Fruit fly (Drosophila melanogaster) whole organism, embryonic: ENCODE results near the gene GILT3.

Experiments
- BEAF-32 ChIP-seq: fragments of 200-800 bp; sonication (Bioruptor generic); optimal IDR thresholded peaks from 3 replicates; lab custom pipeline; 2017; ENCODE audit warnings: missing biosample characterization, missing genetic modification characterization, mild to moderate bottlenecking, moderate library complexity, missing genetic modification reagents
- CG12071 ChIP-seq: fragments of 200-800 bp; sonication (Bioruptor generic); optimal IDR thresholded peaks from 3 replicates; lab custom pipeline; 2018; ENCODE audit warnings: missing biosample characterization, mild to moderate bottlenecking, missing genetic modification characterization
- CG12744 ChIP-seq: fragments of 200-800 bp; sonication (Bioruptor generic); optimal IDR thresholded peaks from 2 replicates; lab custom pipeline; 2016; ENCODE audit warnings: missing biosample characterization, missing genetic modification characterization
- CG13894 ChIP-seq: fragments of 200-800 bp; sonication (Bioruptor generic); optimal IDR thresholded peaks from 3 replicates; lab custom pipeline; 2018; ENCODE audit warnings: missing biosample characterization, mild to moderate bottlenecking, missing genetic modification characterization, moderate library complexity
- CG14014 ChIP-seq: fragments of 200-800 bp; sonication (Bioruptor generic); IDR thresholded peaks from 2 replicates; pipeline ENCODE4 v1.3.6; 2022; ENCODE audit warnings: missing biosample characterization, missing genetic modification characterization
- CG15011 ChIP-seq: fragments of 200-800 bp; sonication (Bioruptor generic); optimal IDR thresholded peaks from 3 replicates; lab custom pipeline; 2018; ENCODE audit warnings: missing biosample characterization, mild to moderate bottlenecking, missing genetic modification characterization
- CG17568 ChIP-seq: fragments of 200-800 bp; sonication (Bioruptor generic); optimal IDR thresholded peaks from 2 replicates; lab custom pipeline; 2018; ENCODE audit warnings: missing biosample characterization, mild to moderate bottlenecking, missing genetic modification characterization, moderate library complexity
- CG18011 ChIP-seq: fragments of 200-800 bp; sonication (Bioruptor generic); optimal IDR thresholded peaks from 2 replicates; lab custom pipeline; 2017; ENCODE audit warnings: missing biosample characterization, missing genetic modification characterization, mild to moderate bottlenecking, moderate library complexity, missing genotype
- CG18599 ChIP-seq: fragments of 200-800 bp; sonication (Bioruptor generic); optimal IDR thresholded peaks from 3 replicates; lab custom pipeline; 2017; ENCODE audit warnings: missing biosample characterization, missing genetic modification characterization, mild to moderate bottlenecking, moderate library complexity, missing genetic modification reagents
- CG18619 ChIP-seq: fragments of 200-800 bp; sonication (Bioruptor generic); optimal IDR thresholded peaks from 3 replicates; lab custom pipeline; 2017; ENCODE audit warnings: missing biosample characterization, mild to moderate bottlenecking, missing genetic modification characterization
- CG3163 ChIP-seq: fragments of 200-800 bp; sonication (Bioruptor generic); optimal IDR thresholded peaks from 3 replicates; lab custom pipeline; 2016; ENCODE audit warnings: missing biosample characterization, missing genetic modification characterization
- CG3281 ChIP-seq: fragments of 200-800 bp; sonication (Bioruptor generic); optimal IDR thresholded peaks from 3 replicates; lab custom pipeline; 2017; ENCODE audit warnings: missing biosample characterization, mild to moderate bottlenecking, missing genetic modification characterization
- CG34376 ChIP-seq: fragments of 200-800 bp; sonication (Bioruptor generic); optimal IDR thresholded peaks from 2 replicates; lab custom pipeline; 2018; ENCODE audit warnings: missing biosample characterization, mild to moderate bottlenecking, missing genetic modification characterization
- CG4360 ChIP-seq: fragments of 200-800 bp; sonication (Bioruptor generic); IDR thresholded peaks from 2 replicates; pipeline ENCODE4 v1.3.6; 2022; ENCODE audit warnings: missing biosample characterization, missing genetic modification characterization
- CG6254 ChIP-seq: fragments of 200-800 bp; sonication (Bioruptor generic); optimal IDR thresholded peaks from 3 replicates; lab custom pipeline; 2017; ENCODE audit warnings: mild to moderate bottlenecking, missing biosample characterization, missing genetic modification reagents, missing genetic modification characterization
- CG6654 ChIP-seq: fragments of 200-800 bp; sonication (Bioruptor generic); optimal IDR thresholded peaks from 2 replicates; lab custom pipeline; 2017; ENCODE audit warnings: missing biosample characterization, mild to moderate bottlenecking, missing genetic modification characterization
- CG7928 ChIP-seq: fragments of 200-800 bp; sonication (Bioruptor generic); optimal IDR thresholded peaks from 2 replicates; lab custom pipeline; 2017; ENCODE audit warnings: missing biosample characterization, mild to moderate bottlenecking, missing genetic modification characterization
- CG8359 ChIP-seq: fragments of 200-800 bp; sonication (Bioruptor generic); optimal IDR thresholded peaks from 2 replicates; lab custom pipeline; 2017; ENCODE audit warnings: missing biosample characterization, mild to moderate bottlenecking, missing genetic modification characterization, borderline replicate concordance
- CoRest ChIP-seq: fragments of 200-800 bp; sonication (Bioruptor generic); optimal IDR thresholded peaks from 3 replicates; lab custom pipeline; 2018; ENCODE audit warnings: missing biosample characterization, mild to moderate bottlenecking, missing genetic modification characterization, moderate library complexity
- CrebB ChIP-seq: fragments of 200-800 bp; sonication (Bioruptor generic); optimal IDR thresholded peaks from 3 replicates; lab custom pipeline; 2018; ENCODE audit warnings: missing biosample characterization, mild to moderate bottlenecking, missing genetic modification characterization
- E2f1 ChIP-seq: fragments of 200-800 bp; sonication (Bioruptor generic); IDR thresholded peaks from 2 replicates; pipeline ENCODE4 v1.3.6; 2022; ENCODE audit warnings: missing biosample characterization, missing genetic modification characterization
- Eip74EF ChIP-seq, 2 experiments: fragments of 200-800 bp in 1 of 2; fragments of >200 bp in 1 of 2; sonication (Bioruptor generic) in 1 of 2; optimal IDR thresholded peaks; 2 replicates each; lab custom pipeline; 2017 to 2019; ENCODE audit warnings: missing biosample characterization in 2 of 2, missing genetic modification characterization in 2 of 2, mild to moderate bottlenecking in 1 of 2, moderate library complexity in 1 of 2
- Elba2 ChIP-seq: fragments of 200-800 bp; sonication (Bioruptor generic); optimal IDR thresholded peaks from 3 replicates; lab custom pipeline; 2016; ENCODE audit warnings: missing biosample characterization, missing genetic modification characterization
- Hey ChIP-seq: fragments of 200-800 bp; sonication (Bioruptor generic); optimal IDR thresholded peaks from 3 replicates; lab custom pipeline; 2018; ENCODE audit warnings: missing biosample characterization, mild to moderate bottlenecking, missing genetic modification characterization
- HmgZ ChIP-seq: fragments of 200-800 bp; sonication (Bioruptor generic); optimal IDR thresholded peaks from 2 replicates; lab custom pipeline; 2018; ENCODE audit warnings: missing biosample characterization, mild to moderate bottlenecking, missing genetic modification characterization
- Hmx ChIP-seq: fragments of 200-800 bp; sonication (Bioruptor generic); optimal IDR thresholded peaks from 2 replicates; lab custom pipeline; 2016; ENCODE audit warnings: missing biosample characterization, missing genetic modification characterization
- Ptx1 ChIP-seq: fragments of 200-800 bp; sonication (Bioruptor generic); IDR thresholded peaks from 2 replicates; pipeline ENCODE4 v1.3.6; 2022; ENCODE audit warnings: missing biosample characterization, missing genetic modification characterization
- Scr ChIP-seq: fragments of 200-800 bp; sonication (Bioruptor generic); IDR thresholded peaks from 2 replicates; pipeline ENCODE4 v1.3.6; 2022; ENCODE audit warnings: missing biosample characterization, missing genetic modification characterization; ENCODE audit not compliant: partially characterized antibody
- Sox100B ChIP-seq: fragments of 200-800 bp; sonication (Bioruptor generic); optimal IDR thresholded peaks from 3 replicates; lab custom pipeline; 2018; ENCODE audit warnings: missing biosample characterization, mild to moderate bottlenecking, missing genetic modification characterization
- Taf1 ChIP-seq: fragments of 200-800 bp; sonication (Bioruptor generic); IDR thresholded peaks from 2 replicates; pipeline ENCODE4 v1.3.6; 2022; ENCODE audit warnings: missing biosample characterization, missing genetic modification characterization
- ara ChIP-seq: fragments of 200-800 bp; sonication (Bioruptor generic); IDR thresholded peaks from 2 replicates; pipeline ENCODE4 v1.3.6; 2022; ENCODE audit warnings: missing biosample characterization, missing genetic modification characterization
- bsh ChIP-seq, 2 experiments: fragments of 200-800 bp; sonication (Bioruptor generic); optimal IDR thresholded peaks; 2 replicates each; lab custom pipeline; 2017 to 2018; ENCODE audit warnings: mild to moderate bottlenecking in 2 of 2, missing biosample characterization in 2 of 2, missing genetic modification characterization in 2 of 2, moderate library complexity in 1 of 2
- dati ChIP-seq: fragments of 200-800 bp; sonication (Bioruptor generic); IDR thresholded peaks from 2 replicates; pipeline ENCODE4 v1.3.6; 2022; ENCODE audit warnings: missing biosample characterization, missing genetic modification characterization
- disco-r ChIP-seq: fragments of 200-800 bp; sonication (Bioruptor generic); optimal IDR thresholded peaks from 2 replicates; lab custom pipeline; 2016; ENCODE audit warnings: missing biosample characterization, missing genetic modification characterization
- dm ChIP-seq: fragments of 200-800 bp; sonication (Bioruptor generic); optimal IDR thresholded peaks from 3 replicates; lab custom pipeline; 2016; ENCODE audit warnings: missing biosample characterization, missing genetic modification characterization
- dysf ChIP-seq: fragments of 200-800 bp; sonication (Bioruptor generic); IDR thresholded peaks from 3 replicates; pipeline ENCODE4 v1.3.6; 2022; ENCODE audit warnings: missing biosample characterization, missing genetic modification characterization
- fru ChIP-seq: fragments of >200 bp; optimal IDR thresholded peaks from 2 replicates; lab custom pipeline; 2017
- grn ChIP-seq: fragments of 200-800 bp; sonication (Bioruptor generic); optimal IDR thresholded peaks from 3 replicates; lab custom pipeline; 2017; ENCODE audit warnings: missing biosample characterization, missing genetic modification characterization
- inv ChIP-seq: fragments of 200-800 bp; sonication (Bioruptor generic); IDR thresholded peaks from 2 replicates; pipeline ENCODE4 v1.3.6; 2022; ENCODE audit warnings: missing biosample characterization, missing genetic modification characterization; ENCODE audit not compliant: partially characterized antibody
- lmd ChIP-seq: fragments of 200-800 bp; sonication (Bioruptor generic); IDR thresholded peaks from 2 replicates; pipeline ENCODE4 v1.3.6; 2022; ENCODE audit warnings: missing biosample characterization, missing genetic modification characterization
- luna ChIP-seq: fragments of 200-800 bp; sonication (Bioruptor generic); optimal IDR thresholded peaks from 2 replicates; lab custom pipeline; 2016; ENCODE audit warnings: missing biosample characterization, missing genetic modification characterization
- mld ChIP-seq: fragments of 200-800 bp; sonication (Bioruptor generic); IDR thresholded peaks from 3 replicates; pipeline ENCODE4 v1.3.6; 2022; ENCODE audit warnings: missing biosample characterization, missing genetic modification characterization; ENCODE audit not compliant: partially characterized antibody
- pzg ChIP-seq: fragments of 200-800 bp; sonication (Bioruptor generic); optimal IDR thresholded peaks from 3 replicates; lab custom pipeline; 2018; ENCODE audit warnings: missing biosample characterization, mild to moderate bottlenecking, missing genetic modification characterization, moderate library complexity
- sima ChIP-seq: fragments of 200-800 bp; sonication (Bioruptor generic); optimal IDR thresholded peaks from 2 replicates; lab custom pipeline; 2016; ENCODE audit warnings: missing biosample characterization, missing genetic modification characterization
- tll ChIP-seq, 2 experiments: fragments of 200-800 bp in 1 of 2; fragments of >200 bp in 1 of 2; sonication (Bioruptor generic) in 1 of 2; optimal IDR thresholded peaks; 2 replicates each; lab custom pipeline; 2017 to 2019; ENCODE audit warnings: missing biosample characterization in 2 of 2, missing genetic modification characterization in 2 of 2, mild to moderate bottlenecking in 1 of 2, moderate library complexity in 1 of 2
- usp ChIP-seq: fragments of >200 bp; optimal IDR thresholded peaks from 2 replicates; lab custom pipeline; 2017; ENCODE audit warnings: missing biosample characterization, missing genetic modification characterization
- wdn ChIP-seq: fragments of 200-800 bp; sonication (Bioruptor generic); IDR thresholded peaks from 2 replicates; pipeline ENCODE4 v1.3.6; 2022; ENCODE audit warnings: missing biosample characterization, missing genetic modification characterization
- zfh1 ChIP-seq: fragments of 200-800 bp; sonication (Bioruptor generic); IDR thresholded peaks from 3 replicates; pipeline ENCODE4 v1.3.6; 2022; ENCODE audit warnings: missing biosample characterization, missing genetic modification characterization

GILT3 gene

DNA sequence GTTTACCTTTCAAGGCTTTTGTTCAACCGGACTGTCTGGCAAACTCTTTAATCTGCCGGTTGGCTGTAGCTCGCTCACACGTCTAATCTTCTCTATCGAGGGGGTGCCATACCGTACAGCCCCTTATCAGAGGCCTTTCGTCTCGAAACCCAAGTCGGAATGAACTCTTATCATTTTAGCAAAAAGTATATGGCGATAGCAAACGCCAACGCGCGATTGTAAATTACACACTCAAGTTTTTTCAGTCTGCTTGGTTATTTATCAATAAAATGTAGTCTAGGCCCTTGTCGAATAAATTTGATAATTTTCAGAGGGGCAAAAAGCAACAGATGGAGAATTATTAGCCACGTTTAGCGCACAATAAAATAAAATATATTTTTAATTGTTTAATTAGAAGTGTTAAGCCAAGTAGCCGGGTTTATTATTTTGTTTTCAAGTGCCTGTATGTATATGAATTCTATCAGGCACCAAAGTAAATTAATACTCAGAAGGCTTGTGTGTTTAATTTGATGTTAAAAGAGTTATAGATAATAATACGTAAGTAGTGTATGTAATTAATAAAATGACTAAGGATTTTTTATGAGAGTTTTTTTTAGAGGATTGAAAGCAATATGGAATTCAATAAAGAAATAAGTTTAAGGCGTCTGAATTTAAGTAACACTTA is 47.8 kb downstream of the GILT3 start (continued):
- TF ChIP-seq Ptx1 (no peak), pzg (GFP tag; lab: Kevin White, UChicago) (no peak), mld (GFP tag; lab: Robert Waterston, UW) (no peak), Hey (tag; lab: Kevin White, UChicago) (peak; percentile 94), grn (GFP tag; lab: Kevin White, UChicago) (peak; percentile 73), Sox100B (no peak), ara (GFP tag; lab: Robert Waterston, UW) (no peak), bsh (GFP tag; optimal IDR thresholded peaks at IDR 0.05; lab: Kevin White, UChicago) (no peak), CG6254 (GFP tag; lab: Kevin White, UChicago) (no peak), CG14014 (no peak), CrebB (tag; lab: Kevin White, UChicago) (no peak), BEAF-32 (no peak), CG12071 (GFP tag; lab: Kevin White, UChicago) (no peak), CG34376 (GFP tag; lab: Kevin White, UChicago) (peak; percentile 85), Elba2 (GFP tag; lab: Kevin White, UChicago) (no peak), CG6654 (no peak), CG12744 (no peak), disco-r (GFP tag; lab: Kevin White, UChicago) (no peak), CG18011 (GFP tag; lab: Kevin White, UChicago) (no peak), fru (lab: Kevin White, UChicago) (no peak), CG15011 (no peak), CG3163 (GFP tag; lab: Kevin White, UChicago) (no peak), luna (GFP tag; lab: Kevin White, UChicago) (no peak), dati (no peak), Hmx (GFP tag; lab: Kevin White, UChicago) (no peak)

DNA sequence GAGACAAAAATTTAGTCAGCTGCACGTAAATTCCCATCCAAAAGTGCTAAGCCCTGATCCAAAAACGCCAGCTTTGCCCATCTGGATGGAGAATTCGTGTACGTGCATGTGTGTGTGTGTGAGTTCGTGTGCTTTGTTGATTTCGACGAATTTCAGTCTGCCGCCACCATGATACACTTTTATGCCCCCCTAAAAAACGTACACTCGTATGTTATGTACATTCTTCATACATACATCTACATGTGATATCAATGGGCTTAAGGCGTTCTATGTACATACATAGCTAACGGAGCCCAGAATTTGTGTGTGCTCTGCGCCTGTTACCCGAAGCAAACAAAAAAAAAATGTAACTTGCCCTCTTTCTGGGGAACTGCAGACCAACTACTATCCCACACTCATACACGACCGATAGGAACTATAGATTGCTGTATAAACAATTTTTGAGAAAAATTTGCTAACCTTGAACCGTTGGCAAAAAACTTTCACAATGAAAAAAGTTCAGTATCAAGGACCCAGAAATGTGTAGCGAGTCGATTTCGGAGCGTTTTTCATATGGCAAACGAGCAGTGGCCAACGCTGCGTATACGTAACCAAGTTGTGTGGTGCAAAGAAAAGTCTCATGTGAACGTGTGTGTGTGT is 48.7 kb downstream of the GILT3 start:
- TF ChIP-seq HmgZ (peak; percentile 68), E2f1 (no peak), CG14014 (no peak), Scr (peak; percentile 21; the same call in 1 of the 2 replicates), CG17568 (GFP tag; lab: Kevin White, UChicago) (no peak), CG8359 (GFP tag; lab: Kevin White, UChicago) (no peak), lmd (GFP tag; lab: Robert Waterston, UW) (no peak), CG4360 (no peak), CoRest (tag; lab: Kevin White, UChicago) (peak; percentile 20), CG18619 (GFP tag; lab: Kevin White, UChicago) (peak; percentile 34), wdn (GFP tag; lab: Robert Waterston, UW) (no peak), CG15011 (no peak), usp (no peak), Taf1 (no peak), zfh1 (GFP tag; lab: Robert Waterston, UW) (no peak), Eip74EF (GFP tag; optimal IDR thresholded peaks at IDR 0.05; lab: Kevin White, UChicago) (no peak), dm (no peak), CG3281 (peak; percentile 33), CG13894 (tag; lab: Kevin White, UChicago) (peak; percentile 93), CG18599 (peak; percentile 66), CG18011 (GFP tag; lab: Kevin White, UChicago) (no peak), Hey (tag; lab: Kevin White, UChicago) (peak; percentile 41), CG7928 (GFP tag; lab: Kevin White, UChicago) (no peak), sima (GFP tag; lab: Kevin White, UChicago) (no peak), inv (GFP tag; lab: Robert Waterston, UW) (no peak), tll (GFP tag; optimal IDR thresholded peaks at IDR 0.05; lab: Kevin White, UChicago) (no peak), dysf (GFP tag; lab: Robert Waterston, UW) (no peak; the same call in 2 of the 3 replicates)
